Worm (Caenorhabditis elegans): ENCODE results near the gene math-13.

ce11 chrII:1870875-1871592, 4.7 kb upstream of the math-13 start, which contains the start of gene math-10:
- TF ChIP-seq madf-2 (tag; optimal IDR thresholded peaks at IDR 0.05) (no peak), ama-1 (optimal IDR thresholded peaks at IDR 0.05) (no peak), ets-4 (tag; optimal IDR thresholded peaks at IDR 0.05) (no peak), fax-1 (tag; optimal IDR thresholded peaks at IDR 0.05) (no peak), nhr-11 (tag; optimal IDR thresholded peaks at IDR 0.05) (no peak)
